Fruit fly (Drosophila melanogaster): ENCODE measurements around the gene rhea.

rhea gene

dm6 chr3L:8544710-8545109 lies at the start of gene rhea:
Gene rhea, plus strand, starts transcription at chr3L:8545001.
- TF ChIP-seq tj (GFP tag; optimal IDR thresholded peaks at IDR 0.05), result peak; percentile 53
- no peak for TF ChIP-seq CG7045 (GFP tag; optimal IDR thresholded peaks at IDR 0.05)
- TF ChIP-seq CG11617 (GFP tag; optimal IDR thresholded peaks at IDR 0.05), result peak; percentile 6
- no peak for TF ChIP-seq cic (GFP tag; optimal IDR thresholded peaks at IDR 0.05)
- peak; percentile 5 for TF ChIP-seq CG1620 (GFP tag; optimal IDR thresholded peaks at IDR 0.05)
- TF ChIP-seq CG5204 (GFP tag; optimal IDR thresholded peaks at IDR 0.05), result peak; percentile 0
- peak; percentile 37 for TF ChIP-seq CG14711 (tag; optimal IDR thresholded peaks at IDR 0.05)
- peak; percentile 1 for TF ChIP-seq kay (GFP tag; ENCODE audit: borderline replicate concordance)
- peak; percentile 47 for TF ChIP-seq bab1 (GFP tag; optimal IDR thresholded peaks at IDR 0.05)

- no peak for TF ChIP-seq CG1620 (GFP tag; optimal IDR thresholded peaks at IDR 0.05)
- no peak for TF ChIP-seq ovo (GFP tag; optimal IDR thresholded peaks at IDR 0.05)
- TF ChIP-seq CG11617 (GFP tag; optimal IDR thresholded peaks at IDR 0.05), result peak; percentile 1
- no peak for TF ChIP-seq Clk (GFP tag; optimal IDR thresholded peaks at IDR 0.05)
- peak; percentile 48 for TF ChIP-seq CG7101 (tag; optimal IDR thresholded peaks at IDR 0.05)
- peak; percentile 12 for TF ChIP-seq CG33017 (tag; optimal IDR thresholded peaks at IDR 0.05)
- no peak for TF ChIP-seq Hr96 (GFP tag; optimal IDR thresholded peaks at IDR 0.05)
- TF ChIP-seq CG14711 (tag; optimal IDR thresholded peaks at IDR 0.05), result peak; percentile 47
- TF ChIP-seq CG5204 (GFP tag; optimal IDR thresholded peaks at IDR 0.05), result no peak
- peak; percentile 18 for TF ChIP-seq Mnt (GFP tag; optimal IDR thresholded peaks at IDR 0.05)
- peak; percentile 40 for TF ChIP-seq bab1 (GFP tag; optimal IDR thresholded peaks at IDR 0.05)
These were observed 37.8 kb upstream of the rhea start, which contains the start of gene CG43163 for dm6 chr3L:8506975-8507441. Gene CG43163, minus strand, starts transcription at chr3L:8507146.

- TF ChIP-seq pad (GFP tag; optimal IDR thresholded peaks at IDR 0.05) (no peak), toe (GFP tag; optimal IDR thresholded peaks at IDR 0.05) (no peak), Hr96 (GFP tag; optimal IDR thresholded peaks at IDR 0.05) (no peak), CG7101 (tag; optimal IDR thresholded peaks at IDR 0.05) (peak; percentile 35), CG5204 (GFP tag; optimal IDR thresholded peaks at IDR 0.05) (no peak), cic (GFP tag; optimal IDR thresholded peaks at IDR 0.05) (no peak), kay (GFP tag; ENCODE audit: borderline replicate concordance) (no peak), CG11617 (GFP tag; optimal IDR thresholded peaks at IDR 0.05) (peak; percentile 25), CG33017 (tag; optimal IDR thresholded peaks at IDR 0.05) (peak; percentile 13), Crg-1 (GFP tag; optimal IDR thresholded peaks at IDR 0.05) (no peak), tj (GFP tag; optimal IDR thresholded peaks at IDR 0.05) (peak; percentile 13), Mnt (GFP tag; optimal IDR thresholded peaks at IDR 0.05) (peak; percentile 76), CG7045 (GFP tag; optimal IDR thresholded peaks at IDR 0.05) (no peak), cnc (optimal IDR thresholded peaks at IDR 0.05) (no peak), CG14711 (tag; optimal IDR thresholded peaks at IDR 0.05) (peak; percentile 57), bab1 (GFP tag; optimal IDR thresholded peaks at IDR 0.05) (peak; percentile 45), CG12768 (GFP tag; optimal IDR thresholded peaks at IDR 0.05) (no peak), Clk (GFP tag; optimal IDR thresholded peaks at IDR 0.05) (no peak), ovo (GFP tag; optimal IDR thresholded peaks at IDR 0.05) (no peak), CG1620 (GFP tag; optimal IDR thresholded peaks at IDR 0.05) (no peak)
These were observed 35.2 kb upstream of the rhea start, which contains the start of the genes ZC3H3 and Pus7 for dm6 chr3L:8509567-8510109. Gene ZC3H3, minus strand, starts transcription at chr3L:8509763. Gene Pus7, plus strand, starts transcription at chr3L:8510003.

dm6 chr3L:8512428-8512827 lies 32.4 kb upstream of the rhea start, which contains the start of gene CG6765:
Gene CG6765, plus strand, starts transcription at chr3L:8512767.
- TF ChIP-seq toe (GFP tag; optimal IDR thresholded peaks at IDR 0.05) (no peak), pad (GFP tag; optimal IDR thresholded peaks at IDR 0.05) (no peak), CG33017 (tag; optimal IDR thresholded peaks at IDR 0.05) (no peak), CG1620 (GFP tag; optimal IDR thresholded peaks at IDR 0.05) (no peak), CG5204 (GFP tag; optimal IDR thresholded peaks at IDR 0.05) (no peak), kay (GFP tag; ENCODE audit: borderline replicate concordance) (no peak), Mnt (GFP tag; optimal IDR thresholded peaks at IDR 0.05) (no peak), bab1 (GFP tag; optimal IDR thresholded peaks at IDR 0.05) (no peak), CG7045 (GFP tag; optimal IDR thresholded peaks at IDR 0.05) (no peak), Crg-1 (GFP tag; optimal IDR thresholded peaks at IDR 0.05) (no peak), Hr96 (GFP tag; optimal IDR thresholded peaks at IDR 0.05) (no peak)

- no peak for TF ChIP-seq CG7045 (GFP tag; optimal IDR thresholded peaks at IDR 0.05)
- TF ChIP-seq CG11617 (GFP tag; optimal IDR thresholded peaks at IDR 0.05), result no peak
- TF ChIP-seq tj (GFP tag; optimal IDR thresholded peaks at IDR 0.05), result no peak
- no peak for TF ChIP-seq Crg-1 (GFP tag; optimal IDR thresholded peaks at IDR 0.05)
- TF ChIP-seq cnc (optimal IDR thresholded peaks at IDR 0.05), result no peak
- no peak for TF ChIP-seq pad (GFP tag; optimal IDR thresholded peaks at IDR 0.05)
- TF ChIP-seq ovo (GFP tag; optimal IDR thresholded peaks at IDR 0.05), result no peak
- no peak for TF ChIP-seq CG7101 (tag; optimal IDR thresholded peaks at IDR 0.05)
- TF ChIP-seq toe (GFP tag; optimal IDR thresholded peaks at IDR 0.05), result no peak
- no peak for TF ChIP-seq kay (GFP tag; ENCODE audit: borderline replicate concordance)
- TF ChIP-seq CG14711 (tag; optimal IDR thresholded peaks at IDR 0.05), result no peak
These were observed 31.5 kb upstream of the rhea start for dm6 chr3L:8513258-8513657.

- no peak for TF ChIP-seq ovo (GFP tag; optimal IDR thresholded peaks at IDR 0.05)
- no peak for TF ChIP-seq CG12768 (GFP tag; optimal IDR thresholded peaks at IDR 0.05)
- no peak for TF ChIP-seq CG1620 (GFP tag; optimal IDR thresholded peaks at IDR 0.05)
- TF ChIP-seq pad (GFP tag; optimal IDR thresholded peaks at IDR 0.05), result no peak
- TF ChIP-seq bab1 (GFP tag; optimal IDR thresholded peaks at IDR 0.05), result no peak
These were observed 30.0 kb upstream of the rhea start, which contains the start of gene CG6683 for dm6 chr3L:8514768-8515167. Gene CG6683, minus strand, starts transcription at chr3L:8514921.
